Fruit fly (Drosophila melanogaster) whole organism, wandering third instar larva: ENCODE results near the gene AlkB.
A peak's percentile ranks its signal among the peaks of the same experiment; 100 is the strongest.

Source experiments
- Abd-B ChIP-seq: fragments of >200 bp; optimal IDR thresholded peaks from 2 replicates; lab custom pipeline; 2017; ENCODE audit warnings: missing biosample characterization, missing genetic modification characterization
- CG32264 ChIP-seq: fragments of 200-800 bp; sonication (Bioruptor generic); optimal IDR thresholded peaks from 2 replicates; lab custom pipeline; 2016; ENCODE audit warnings: missing biosample characterization, missing genetic modification characterization
- CG9705 ChIP-seq: fragments of 200-800 bp; sonication (Bioruptor generic); optimal IDR thresholded peaks from 2 replicates; lab custom pipeline; 2018; ENCODE audit warnings: missing biosample characterization, mild to moderate bottlenecking, missing genetic modification characterization
- CrebA ChIP-seq: fragments of 200-800 bp; sonication (Bioruptor generic); optimal IDR thresholded peaks from 2 replicates; lab custom pipeline; 2016; ENCODE audit warnings: missing biosample characterization, mild to moderate bottlenecking, missing genetic modification characterization, borderline replicate concordance
- Dfd ChIP-seq: fragments of >200 bp; optimal IDR thresholded peaks from 2 replicates; lab custom pipeline; 2017; ENCODE audit warnings: missing biosample characterization, missing genetic modification characterization
- Dif ChIP-seq: fragments of 200-275, 200-300 bp; sonication (Bioruptor generic); optimal IDR thresholded peaks from 2 replicates; lab custom pipeline; 2018; ENCODE audit warnings: missing biosample characterization, missing genetic modification characterization; ENCODE audit not compliant: partially characterized antibody
- GATAd ChIP-seq: sonication (Bioruptor generic); optimal IDR thresholded peaks from 2 replicates; lab custom pipeline; 2016; ENCODE audit warnings: missing biosample characterization, missing genetic modification characterization
- Hnf4 ChIP-seq: fragments of 200-800 bp; sonication (Bioruptor generic); optimal IDR thresholded peaks from 2 replicates; lab custom pipeline; 2016; ENCODE audit warnings: missing biosample characterization, mild to moderate bottlenecking, missing genetic modification characterization
- Hr78 ChIP-seq: fragments of >200 bp; optimal IDR thresholded peaks from 2 replicates; lab custom pipeline; 2017; ENCODE audit warnings: missing biosample characterization, missing genetic modification characterization
- Hr83 ChIP-seq: fragments of 200-300 bp; sonication (Bioruptor generic); optimal IDR thresholded peaks from 2 replicates; lab custom pipeline; 2016; ENCODE audit warnings: missing biosample characterization, mild to moderate bottlenecking, missing genetic modification characterization, moderate library complexity; ENCODE audit not compliant: poor library complexity, severe bottlenecking
- Jra ChIP-seq: sonication (Bioruptor generic); optimal IDR thresholded peaks from 2 replicates; lab custom pipeline; 2016; ENCODE audit warnings: missing biosample characterization, missing genetic modification characterization
- Mio ChIP-seq: sonication (Bioruptor generic); optimal IDR thresholded peaks from 2 replicates; lab custom pipeline; 2016; ENCODE audit warnings: missing biosample characterization, missing genetic modification characterization
- Myc ChIP-seq: fragments of >200 bp; optimal IDR thresholded peaks from 2 replicates; lab custom pipeline; 2017
- OdsH ChIP-seq: fragments of 200-800 bp; sonication (Bioruptor generic); optimal IDR thresholded peaks from 2 replicates; lab custom pipeline; 2016; ENCODE audit warnings: missing biosample characterization, mild to moderate bottlenecking, missing genetic modification characterization
- Rel ChIP-seq, 2 experiments: fragments of 200-800 bp; sonication (Bioruptor generic) in 1 of 2; optimal IDR thresholded peaks; 2 replicates in 1 of 2; 3 replicates in 1 of 2; lab custom pipeline; 2016 to 2019; ENCODE audit warnings: mild to moderate bottlenecking in 2 of 2, missing biosample characterization in 2 of 2, missing genetic modification characterization in 2 of 2, moderate library complexity in 1 of 2
- Sp1 ChIP-seq: fragments of 200-800 bp; sonication (Bioruptor generic); optimal IDR thresholded peaks from 3 replicates; lab custom pipeline; 2019; ENCODE audit warnings: missing biosample characterization, mild to moderate bottlenecking, missing genetic modification characterization, moderate library complexity
- Vsx2 ChIP-seq: fragments of 200-300, 225-300 bp; sonication (Bioruptor generic); optimal IDR thresholded peaks from 2 replicates; lab custom pipeline; 2018; ENCODE audit warnings: missing biosample characterization, missing genetic modification characterization; ENCODE audit not compliant: partially characterized antibody
- br ChIP-seq: fragments of 200-800 bp; sonication (Bioruptor generic); optimal IDR thresholded peaks from 2 replicates; lab custom pipeline; 2016; ENCODE audit warnings: missing biosample characterization, missing genetic modification characterization
- brk ChIP-seq: fragments of 200-800 bp; sonication (Bioruptor generic); optimal IDR thresholded peaks from 2 replicates; lab custom pipeline; 2016; ENCODE audit warnings: missing biosample characterization, mild to moderate bottlenecking, missing genetic modification characterization
- dl ChIP-seq, 2 experiments: fragments of 175-275, 200-275 bp in 1 of 2; fragments of 200-275 bp in 1 of 2; sonication (Bioruptor generic); optimal IDR thresholded peaks; lab custom pipeline; 2018; ENCODE audit warnings: mild to moderate bottlenecking in 2 of 2, missing biosample characterization in 2 of 2, missing genetic modification characterization in 2 of 2, moderate library complexity in 2 of 2; ENCODE audit not compliant: partially characterized antibody in 2 of 2, insufficient read depth in 1 of 2
- dmrt93B ChIP-seq: fragments of 200-800 bp; sonication (Bioruptor generic); optimal IDR thresholded peaks from 2 replicates; lab custom pipeline; 2018; ENCODE audit warnings: missing biosample characterization, mild to moderate bottlenecking, missing genetic modification characterization
- ey ChIP-seq: fragments of 200-800 bp; sonication (Bioruptor generic); optimal IDR thresholded peaks from 2 replicates; lab custom pipeline; 2016; ENCODE audit warnings: missing biosample characterization, missing genetic modification characterization
- foxo ChIP-seq, 2 experiments: fragments of 200-800 bp; sonication (Bioruptor generic); optimal IDR thresholded peaks; 2 replicates in 1 of 2; 3 replicates in 1 of 2; lab custom pipeline; 2016 to 2017; ENCODE audit warnings: missing biosample characterization in 2 of 2, missing genetic modification characterization in 2 of 2
- fru ChIP-seq: fragments of 200-800 bp; sonication (Bioruptor generic); optimal IDR thresholded peaks from 3 replicates; lab custom pipeline; 2016; ENCODE audit warnings: missing biosample characterization, mild to moderate bottlenecking, missing genetic modification characterization
- h ChIP-seq: fragments of 200-800 bp; sonication (Bioruptor generic); optimal IDR thresholded peaks from 3 replicates; lab custom pipeline; 2016; ENCODE audit warnings: missing biosample characterization, mild to moderate bottlenecking, missing genetic modification characterization
- jim ChIP-seq: fragments of 175-275, 200-325 bp; sonication (Bioruptor generic); optimal IDR thresholded peaks from 2 replicates; lab custom pipeline; 2016; ENCODE audit warnings: missing biosample characterization, mild to moderate bottlenecking, missing genetic modification characterization
- lola ChIP-seq: fragments of >200 bp; optimal IDR thresholded peaks from 2 replicates; lab custom pipeline; 2017; ENCODE audit warnings: missing biosample characterization, missing genetic modification characterization
- pan ChIP-seq: fragments of >200 bp; optimal IDR thresholded peaks from 2 replicates; lab custom pipeline; 2017
- psq ChIP-seq: fragments of 200-800 bp; sonication (Bioruptor generic); optimal IDR thresholded peaks from 3 replicates; lab custom pipeline; 2017; ENCODE audit warnings: missing biosample characterization, mild to moderate bottlenecking, missing genetic modification characterization, moderate library complexity
- rgr ChIP-seq: fragments of 200-800 bp; sonication (Bioruptor generic); optimal IDR thresholded peaks from 3 replicates; lab custom pipeline; 2016; ENCODE audit warnings: missing biosample characterization, mild to moderate bottlenecking, missing genetic modification characterization
- sage ChIP-seq: fragments of 200-800 bp; sonication (Bioruptor generic); optimal IDR thresholded peaks from 2 replicates; lab custom pipeline; 2016; ENCODE audit warnings: missing biosample characterization, mild to moderate bottlenecking, missing genetic modification characterization
- sv ChIP-seq: fragments of 200-800 bp; sonication (Bioruptor generic); optimal IDR thresholded peaks from 3 replicates; lab custom pipeline; 2016; ENCODE audit warnings: missing biosample characterization, missing genetic modification characterization
- tai ChIP-seq: sonication (Bioruptor generic); optimal IDR thresholded peaks from 2 replicates; lab custom pipeline; 2016; ENCODE audit warnings: missing biosample characterization, missing genetic modification characterization
- usp ChIP-seq: fragments of >200 bp; optimal IDR thresholded peaks from 2 replicates; lab custom pipeline; 2017; ENCODE audit warnings: missing biosample characterization, missing genetic modification characterization
- woc ChIP-seq: sonication (Bioruptor generic); optimal IDR thresholded peaks from 2 replicates; lab custom pipeline; 2016; ENCODE audit warnings: missing biosample characterization, mild to moderate bottlenecking, missing genetic modification characterization

AlkB gene

dm6 chrX:15840003-15840402 lies 19.3 kb downstream of the AlkB start:
- no peak for TF ChIP-seq Jra (GFP tag; lab: Kevin White, UChicago)
- no peak for TF ChIP-seq woc (GFP tag; lab: Kevin White, UChicago)
- TF ChIP-seq Hnf4, result no peak
- TF ChIP-seq brk (GFP tag; lab: Kevin White, UChicago), result no peak
- no peak for TF ChIP-seq sage (GFP tag; lab: Kevin White, UChicago)
- no peak for TF ChIP-seq Sp1 (GFP tag; lab: Kevin White, UChicago)
- TF ChIP-seq dl (GFP tag; optimal IDR thresholded peaks at IDR 0.05; lab: Kevin White, UChicago; ENCODE audit: insufficient read depth in 1 of 2, partially characterized antibody in 2 of 2), result no peak
- no peak for TF ChIP-seq Myc
- no peak for TF ChIP-seq psq (GFP tag; lab: Kevin White, UChicago)
- no peak for TF ChIP-seq Vsx2 (GFP tag; lab: Kevin White, UChicago)
- TF ChIP-seq, all 38 proteins: peak for 0

dm6 chrX:15837530-15837929 lies 21.8 kb downstream of the AlkB start, which contains the start of gene CG8565:
Gene CG8565 (plus strand): TSS chrX:15837830.
- TF ChIP-seq CG32264 (GFP tag; lab: Kevin White, UChicago) (no peak), Hr78 (GFP tag; lab: Kevin White, UChicago) (no peak), foxo (GFP tag; optimal IDR thresholded peaks at IDR 0.05; lab: Kevin White, UChicago) (no peak), tai (GFP tag; lab: Kevin White, UChicago) (no peak), Hr83 (no peak), woc (GFP tag; lab: Kevin White, UChicago) (no peak), Mio (GFP tag; lab: Kevin White, UChicago) (no peak), sv (GFP tag; lab: Kevin White, UChicago) (no peak), br (GFP tag; lab: Kevin White, UChicago) (no peak), psq (GFP tag; lab: Kevin White, UChicago) (no peak), Jra (GFP tag; lab: Kevin White, UChicago) (no peak), Sp1 (GFP tag; lab: Kevin White, UChicago) (no peak), Vsx2 (GFP tag; lab: Kevin White, UChicago) (no peak)

- TF ChIP-seq Abd-B (GFP tag; lab: Kevin White, UChicago) (no peak), tai (GFP tag; lab: Kevin White, UChicago) (peak; percentile 72), rgr (peak; percentile 36), lola (GFP tag; lab: Kevin White, UChicago) (no peak), fru (GFP tag; lab: Kevin White, UChicago) (no peak), Jra (GFP tag; lab: Kevin White, UChicago) (no peak), GATAd (GFP tag; lab: Kevin White, UChicago) (no peak), woc (GFP tag; lab: Kevin White, UChicago) (peak; percentile 49), jim (GFP tag; lab: Kevin White, UChicago) (peak; percentile 20), brk (GFP tag; lab: Kevin White, UChicago) (peak; percentile 50), Vsx2 (GFP tag; lab: Kevin White, UChicago) (no peak), foxo (GFP tag; optimal IDR thresholded peaks at IDR 0.05; lab: Kevin White, UChicago) (peak in 1 of 2 experiments; percentile 16), Hr83 (peak; percentile 21), OdsH (GFP tag; lab: Kevin White, UChicago) (no peak), CrebA (GFP tag; lab: Kevin White, UChicago) (no peak), Hnf4 (peak; percentile 55), h (GFP tag; lab: Kevin White, UChicago) (peak; percentile 9)
These were observed 23.9 kb downstream of the AlkB start, which contains the start of gene Chc for dm6 chrX:15835393-15835792. Gene Chc (minus strand): TSS chrX:15835490.

dm6 chrX:15834594-15835236 lies 24.6 kb downstream of the AlkB start:
- TF ChIP-seq Hnf4 (peak; percentile 23), Dif (peak; percentile 86), CrebA (GFP tag; lab: Kevin White, UChicago) (no peak), Hr83 (peak; percentile 5), dmrt93B (GFP tag; lab: Kevin White, UChicago) (no peak), CG32264 (GFP tag; lab: Kevin White, UChicago) (no peak), sv (GFP tag; lab: Kevin White, UChicago) (no peak), Myc (no peak), usp (GFP tag; lab: Kevin White, UChicago) (no peak), tai (GFP tag; lab: Kevin White, UChicago) (no peak), Hr78 (GFP tag; lab: Kevin White, UChicago) (no peak), br (GFP tag; lab: Kevin White, UChicago) (no peak), dl (GFP tag; optimal IDR thresholded peaks at IDR 0.05; lab: Kevin White, UChicago; ENCODE audit: insufficient read depth in 1 of 2, partially characterized antibody in 2 of 2) (peak; percentile 49 to 85), OdsH (GFP tag; lab: Kevin White, UChicago) (no peak), foxo (GFP tag; optimal IDR thresholded peaks at IDR 0.05; lab: Kevin White, UChicago) (peak in 1 of 2 experiments; percentile 3), jim (GFP tag; lab: Kevin White, UChicago) (no peak), Abd-B (GFP tag; lab: Kevin White, UChicago) (no peak), GATAd (GFP tag; lab: Kevin White, UChicago) (no peak), sage (GFP tag; lab: Kevin White, UChicago) (no peak), ey (no peak), Vsx2 (GFP tag; lab: Kevin White, UChicago) (peak; percentile 63), pan (no peak), Mio (GFP tag; lab: Kevin White, UChicago) (no peak), h (GFP tag; lab: Kevin White, UChicago) (peak; percentile 8), Sp1 (GFP tag; lab: Kevin White, UChicago) (no peak), Jra (GFP tag; lab: Kevin White, UChicago) (peak; percentile 27), woc (GFP tag; lab: Kevin White, UChicago) (peak; percentile 47), lola (GFP tag; lab: Kevin White, UChicago) (no peak), fru (GFP tag; lab: Kevin White, UChicago) (no peak), CG9705 (no peak), Dfd (GFP tag; lab: Kevin White, UChicago) (no peak), Rel (GFP tag; optimal IDR thresholded peaks at IDR 0.05; lab: Kevin White, UChicago) (no peak), Rel (tag; optimal IDR thresholded peaks at IDR 0.05; lab: Kevin White, UChicago) (peak; percentile 95), brk (GFP tag; lab: Kevin White, UChicago) (peak; percentile 46)
